Fruit fly (Drosophila melanogaster): ENCODE results near the gene ome.
A peak's percentile ranks its signal among the peaks of the same experiment; 100 is the strongest.

The ome gene

DNA sequence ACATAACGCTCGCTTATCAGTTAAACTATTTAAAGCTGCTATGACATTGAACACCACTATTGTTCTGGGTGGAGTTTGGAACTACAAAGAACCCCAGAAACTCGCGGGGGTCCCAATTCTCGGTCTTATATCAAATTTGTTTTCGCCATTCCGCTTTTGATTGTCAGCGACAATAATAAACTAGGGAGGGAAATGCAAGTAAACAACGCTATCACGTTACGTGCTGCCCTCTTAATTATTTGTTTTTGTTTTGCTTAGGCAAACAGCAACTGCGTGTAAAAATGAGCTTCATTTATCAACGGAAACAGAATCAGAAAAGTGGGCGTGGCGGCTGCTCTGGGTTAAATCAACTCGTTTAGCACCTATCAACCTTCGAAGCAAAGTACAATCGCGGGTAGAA lies 107.5 kb downstream of the ome start (continued):
- TF ChIP-seq so (GFP tag; IDR thresholded peaks at IDR 0.05), result peak; percentile 46; the same call in 1 of the 3 replicates
- no peak for TF ChIP-seq tio (GFP tag; optimal IDR thresholded peaks at IDR 0.05)
- peak; percentile 38 for TF ChIP-seq Hey (tag; optimal IDR thresholded peaks at IDR 0.05)
- no peak for TF ChIP-seq Abd-B (GFP tag; optimal IDR thresholded peaks at IDR 0.05)
- TF ChIP-seq Dbx (GFP tag; IDR thresholded peaks at IDR 0.05), result 0 out of 3 replicates have a peak, but pooled peaks have one; percentile 8
- TF ChIP-seq da (GFP tag; optimal IDR thresholded peaks at IDR 0.05), result no peak
- TF ChIP-seq nau (GFP tag; optimal IDR thresholded peaks at IDR 0.05), result no peak
- TF ChIP-seq ci (GFP tag; IDR thresholded peaks at IDR 0.05), result peak; percentile 61; the same call in 2 of the 3 replicates
- TF ChIP-seq CkIIα-i1 (GFP tag; IDR thresholded peaks at IDR 0.05), result no peak
- no peak for TF ChIP-seq lov (optimal IDR thresholded peaks at IDR 0.05)
- peak; percentile 79; the same call in 1 of the 3 replicates for TF ChIP-seq lov (GFP tag; IDR thresholded peaks at IDR 0.05)
- TF ChIP-seq Side (GFP tag; optimal IDR thresholded peaks at IDR 0.05), result no peak
- TF ChIP-seq Dref (GFP tag; IDR thresholded peaks at IDR 0.05), result no peak
- TF ChIP-seq chn (GFP tag; optimal IDR thresholded peaks at IDR 0.05), result no peak
- TF ChIP-seq CG10321 (GFP tag; IDR thresholded peaks at IDR 0.05), result no peak
- TF ChIP-seq CG4360 (GFP tag; IDR thresholded peaks at IDR 0.05), result peak; percentile 56; the same call in 1 of the 2 replicates
- TF ChIP-seq chm (GFP tag; IDR thresholded peaks at IDR 0.05), result peak; percentile 45; the same call in 1 of the 2 replicates
- no peak for TF ChIP-seq wor (GFP tag; IDR thresholded peaks at IDR 0.05)
- no peak for TF ChIP-seq Hand (GFP tag; optimal IDR thresholded peaks at IDR 0.05)
- TF ChIP-seq abd-A (tag; optimal IDR thresholded peaks at IDR 0.05), result no peak
- TF ChIP-seq CG10654 (GFP tag; optimal IDR thresholded peaks at IDR 0.05), result peak; percentile 28
- no peak for TF ChIP-seq tap (tag; optimal IDR thresholded peaks at IDR 0.05)
- TF ChIP-seq CG11398 (GFP tag; optimal IDR thresholded peaks at IDR 0.05), result peak; percentile 11
- no peak for TF ChIP-seq crol (GFP tag; IDR thresholded peaks at IDR 0.05)
- TF ChIP-seq sima (GFP tag; optimal IDR thresholded peaks at IDR 0.05), result peak; percentile 6
- TF ChIP-seq CG6272 (GFP tag; IDR thresholded peaks at IDR 0.05), result no peak
- TF ChIP-seq Pdp1 (GFP tag; optimal IDR thresholded peaks at IDR 0.05), result no peak
- peak; percentile 66 for TF ChIP-seq CG15601 (tag; optimal IDR thresholded peaks at IDR 0.05)
- TF ChIP-seq run (tag; optimal IDR thresholded peaks at IDR 0.05), result no peak
- no peak for TF ChIP-seq CG32767 (GFP tag; IDR thresholded peaks at IDR 0.05)
- no peak for TF ChIP-seq CG17361 (GFP tag; IDR thresholded peaks at IDR 0.05)
- TF ChIP-seq CG42726 (GFP tag; IDR thresholded peaks at IDR 0.05; ENCODE audit: partially characterized antibody), result no peak
- no peak for TF ChIP-seq CG10366 (GFP tag; IDR thresholded peaks at IDR 0.05)
- TF ChIP-seq CG4282 (GFP tag; optimal IDR thresholded peaks at IDR 0.05), result no peak
- TF ChIP-seq Hr3 (GFP tag; optimal IDR thresholded peaks at IDR 0.05), result no peak
- no peak for TF ChIP-seq CG15269 (tag; optimal IDR thresholded peaks at IDR 0.05)
- no peak for TF ChIP-seq emc (GFP tag; optimal IDR thresholded peaks at IDR 0.05)
- TF ChIP-seq CG7839 (tag; optimal IDR thresholded peaks at IDR 0.05), result no peak
- no peak for TF ChIP-seq CG31388 (GFP tag; optimal IDR thresholded peaks at IDR 0.05)
- TF ChIP-seq unc-4 (GFP tag; IDR thresholded peaks at IDR 0.05; ENCODE audit: partially characterized antibody), result no peak
- TF ChIP-seq Max (GFP tag; optimal IDR thresholded peaks at IDR 0.05), result no peak
- peak; percentile 2 for TF ChIP-seq exex (tag; optimal IDR thresholded peaks at IDR 0.05)
- no peak for TF ChIP-seq Lim3 (GFP tag; IDR thresholded peaks at IDR 0.05)
- no peak for TF ChIP-seq cg (GFP tag; optimal IDR thresholded peaks at IDR 0.05)
- TF ChIP-seq Elba2 (GFP tag; optimal IDR thresholded peaks at IDR 0.05), result no peak
- peak; percentile 10 for TF ChIP-seq bcd (GFP tag; optimal IDR thresholded peaks at IDR 0.05)
- TF ChIP-seq sd (tag; optimal IDR thresholded peaks at IDR 0.05), result no peak
- TF ChIP-seq CG13424 (tag; optimal IDR thresholded peaks at IDR 0.05), result peak; percentile 13
- no peak for TF ChIP-seq CG9932 (GFP tag; IDR thresholded peaks at IDR 0.05)
- TF ChIP-seq CG12744 (GFP tag; optimal IDR thresholded peaks at IDR 0.05), result no peak
- TF ChIP-seq Mes4 (GFP tag; optimal IDR thresholded peaks at IDR 0.05), result peak; percentile 21
- TF ChIP-seq CG8089 (GFP tag; optimal IDR thresholded peaks at IDR 0.05), result no peak

Data from whole organism, embryonic.